Fruit fly (Drosophila melanogaster) whole organism, embryonic: ENCODE data around the gene CG14326.

ENCODE experiments used
- CG8359 ChIP-seq: fragments of 200-800 bp; sonication (Bioruptor generic); optimal IDR thresholded peaks from 2 replicates; lab custom pipeline; 2017; ENCODE audit warnings: missing biosample characterization, mild to moderate bottlenecking, missing genetic modification characterization, borderline replicate concordance
- Nf-YC ChIP-seq: fragments of 200-800 bp; optimal IDR thresholded peaks from 3 replicates; lab custom pipeline; 2019; ENCODE audit warnings: missing biosample characterization, mild to moderate bottlenecking, missing genetic modification characterization, moderate library complexity
- kay ChIP-seq: fragments of 200-800 bp; sonication (Bioruptor generic); optimal IDR thresholded peaks from 2 replicates; lab custom pipeline; 2016; ENCODE audit warnings: missing biosample characterization, missing genetic modification characterization

DNA sequence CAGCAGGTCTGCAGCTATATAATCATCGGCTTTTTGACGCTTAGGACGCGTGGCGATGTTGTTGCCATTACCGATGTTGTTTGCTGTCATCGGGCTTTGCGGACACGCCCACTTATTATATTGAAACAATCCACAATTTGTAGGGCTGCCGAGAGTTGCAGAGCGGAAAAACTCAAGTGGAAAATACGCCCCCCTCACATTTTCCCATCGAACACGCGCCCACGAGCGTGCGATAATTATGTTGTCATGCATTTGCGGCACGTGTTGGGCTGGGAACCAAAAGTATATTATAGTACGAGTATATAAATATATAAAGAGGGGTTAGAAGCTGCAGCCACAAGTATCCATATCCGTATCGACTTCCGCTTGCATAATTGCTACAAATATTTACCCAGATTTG, 30.1 kb upstream of the CG14326 start:
- no peak for TF ChIP-seq Nf-YC (tag; lab: Kevin White, UChicago)
- no peak for TF ChIP-seq CG8359
- no peak for TF ChIP-seq kay (GFP tag; lab: Kevin White, UChicago)
